Worm (Caenorhabditis elegans): ENCODE measurements around the gene bgnt-1.4.

bgnt-1.4 gene

DNA sequence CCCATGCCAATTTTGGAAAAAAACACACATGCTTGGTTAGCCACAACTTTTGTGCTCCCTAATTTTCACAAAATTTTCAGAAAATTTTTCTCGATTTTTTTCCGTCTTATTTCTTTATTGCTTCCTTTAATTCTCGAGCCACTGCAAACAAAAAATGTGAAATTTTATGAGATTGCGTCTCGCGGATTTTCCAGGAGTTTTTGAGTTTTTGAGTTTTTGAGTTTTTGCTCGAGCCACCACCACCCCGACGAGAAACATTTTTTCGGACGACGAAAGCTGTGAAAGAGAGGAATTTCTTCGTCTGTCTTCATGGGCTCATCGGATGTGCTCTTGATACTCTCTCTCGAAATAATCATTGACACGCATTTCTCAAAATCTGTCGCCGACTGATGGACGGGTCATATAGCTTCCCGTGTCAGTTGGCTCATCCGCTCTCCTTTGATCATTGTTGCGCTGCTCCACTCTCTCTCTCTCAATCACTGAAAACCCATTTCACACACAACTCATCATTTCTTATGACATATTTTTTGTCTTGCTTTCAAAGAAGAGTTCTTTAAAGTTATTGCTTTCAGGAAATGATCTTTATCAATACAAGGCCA, 16.7 kb downstream of the bgnt-1.4 start, which contains the start of gene C18G1.1 (continued):
- TF ChIP-seq grh-1 (GFP tag; IDR thresholded peaks at IDR 0.05), result no peak
- peak; percentile 50 for TF ChIP-seq nhr-71 (tag; optimal IDR thresholded peaks at IDR 0.05)
- TF ChIP-seq hlh-4 (tag; optimal IDR thresholded peaks at IDR 0.05), result no peak
- TF ChIP-seq rnt-1 (tag; optimal IDR thresholded peaks at IDR 0.05), result peak; percentile 59
- TF ChIP-seq fkh-10 (GFP tag; optimal IDR thresholded peaks at IDR 0.05), result no peak
- no peak for TF ChIP-seq pqm-1 (tag; optimal IDR thresholded peaks at IDR 0.05)
- no peak for TF ChIP-seq egl-13 (tag; optimal IDR thresholded peaks at IDR 0.05)
- TF ChIP-seq jun-1 (tag; optimal IDR thresholded peaks at IDR 0.05), result no peak
- TF ChIP-seq fos-1 (tag; optimal IDR thresholded peaks at IDR 0.05), result no peak
- TF ChIP-seq xbp-1 (tag; optimal IDR thresholded peaks at IDR 0.05), result no peak
- no peak for TF ChIP-seq irx-1 (tag; optimal IDR thresholded peaks at IDR 0.05)
- TF ChIP-seq nhr-76 (tag; optimal IDR thresholded peaks at IDR 0.05), result no peak
- TF ChIP-seq skn-1 (tag; optimal IDR thresholded peaks at IDR 0.05), result no peak
- no peak for TF ChIP-seq nhr-28 (tag; optimal IDR thresholded peaks at IDR 0.05)
- no peak for TF ChIP-seq aha-1 (tag; optimal IDR thresholded peaks at IDR 0.05)
- no peak for TF ChIP-seq lir-3 (tag; optimal IDR thresholded peaks at IDR 0.05; ENCODE audit: poor library complexity)
- TF ChIP-seq nhr-20 (tag; optimal IDR thresholded peaks at IDR 0.05), result no peak
- no peak for TF ChIP-seq Y116A8C.19 (tag; optimal IDR thresholded peaks at IDR 0.05; ENCODE audit: borderline replicate concordance)

DNA sequence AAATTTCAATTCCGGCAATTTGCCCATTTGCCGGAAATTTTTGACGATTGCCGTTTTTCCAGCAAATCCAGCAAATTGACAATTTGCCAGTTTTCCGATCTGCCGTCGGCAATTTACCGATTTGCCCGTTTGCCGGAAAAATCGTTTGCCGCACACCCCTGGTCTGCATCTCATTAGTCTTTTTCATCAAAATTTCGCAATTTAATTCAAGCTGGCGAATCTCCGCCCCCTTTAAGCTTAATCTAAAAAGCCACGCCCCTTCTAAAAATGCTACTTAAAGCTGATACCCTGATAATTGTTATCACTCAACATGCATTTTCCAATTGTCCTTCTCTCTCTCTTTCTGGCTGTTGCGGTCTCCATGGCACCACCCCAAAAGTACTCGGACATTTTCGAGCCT, 22.5 kb downstream of the bgnt-1.4 start, which contains the start of gene Y60C6A.1:
Y60C6A.1 (plus strand) TSS at position 301 of the 400 bp plus-strand sequence.
- no peak for TF ChIP-seq ceh-90 (tag; optimal IDR thresholded peaks at IDR 0.05)
- TF ChIP-seq xbp-1 (tag; optimal IDR thresholded peaks at IDR 0.05), result no peak
- no peak for TF ChIP-seq lin-35 (GFP tag; optimal IDR thresholded peaks at IDR 0.05)
- TF ChIP-seq nhr-77 (tag; optimal IDR thresholded peaks at IDR 0.05), result no peak
- TF ChIP-seq nhr-237 (tag; optimal IDR thresholded peaks at IDR 0.05), result no peak
- TF ChIP-seq nhr-20 (tag; optimal IDR thresholded peaks at IDR 0.05), result no peak
- TF ChIP-seq pag-3 (tag; optimal IDR thresholded peaks at IDR 0.05; ENCODE audit: borderline replicate concordance, insufficient read depth), result no peak
- no peak for TF ChIP-seq nhr-12 (tag; optimal IDR thresholded peaks at IDR 0.05)
- TF ChIP-seq zip-4 (GFP tag; optimal IDR thresholded peaks at IDR 0.05), result no peak
- TF ChIP-seq dsc-1 (tag; optimal IDR thresholded peaks at IDR 0.05), result no peak

DNA sequence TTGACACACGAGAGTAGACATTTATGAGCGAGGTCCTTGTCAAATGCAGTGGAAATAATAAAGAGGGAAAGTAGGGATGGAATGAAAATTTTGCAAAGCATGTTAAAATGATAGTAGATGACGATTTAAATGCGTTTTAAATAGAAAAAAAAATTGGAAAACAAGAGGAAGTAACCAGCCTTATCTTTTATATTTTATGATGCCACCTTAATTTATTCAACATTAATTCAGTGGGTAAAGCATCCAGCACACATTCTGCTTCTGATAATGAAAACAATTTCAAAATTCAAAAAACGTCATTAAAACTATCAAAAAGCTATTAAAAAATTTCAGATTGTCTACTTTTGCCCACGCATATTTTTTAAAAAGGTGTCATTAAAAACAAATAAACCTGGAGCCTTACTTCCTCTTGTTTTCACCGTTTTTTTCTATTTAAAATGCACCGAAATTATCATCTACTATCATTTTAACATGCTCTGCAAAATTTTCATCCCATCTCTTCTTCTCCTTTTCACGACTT, 24.6 kb downstream of the bgnt-1.4 start, which contains the start of the genes Y60C6A.2 and Y60C6A.3:
Y60C6A.2 (minus strand) TSS at position 101 of the 520 bp plus-strand sequence.
Y60C6A.3 (plus strand) TSS at position 470 of the 520 bp plus-strand sequence.
- no peak for TF ChIP-seq skn-1 (tag; optimal IDR thresholded peaks at IDR 0.05)
- no peak for TF ChIP-seq ceh-8 (GFP tag; optimal IDR thresholded peaks at IDR 0.05)
- no peak for TF ChIP-seq ets-5 (GFP tag; IDR thresholded peaks at IDR 0.05)
- TF ChIP-seq sox-4 (tag; optimal IDR thresholded peaks at IDR 0.05), result no peak
- TF ChIP-seq pax-3 (tag; optimal IDR thresholded peaks at IDR 0.05), result no peak
- TF ChIP-seq lin-39 (tag; optimal IDR thresholded peaks at IDR 0.05), result no peak
- no peak for TF ChIP-seq hpl-2 (GFP tag; optimal IDR thresholded peaks at IDR 0.05)
- no peak for TF ChIP-seq lir-3 (tag; optimal IDR thresholded peaks at IDR 0.05; ENCODE audit: poor library complexity)
- TF ChIP-seq unc-130 (tag; optimal IDR thresholded peaks at IDR 0.05), result no peak
- no peak for TF ChIP-seq efl-3 (GFP tag; optimal IDR thresholded peaks at IDR 0.05)
- no peak for TF ChIP-seq grh-1 (GFP tag; IDR thresholded peaks at IDR 0.05)
- TF ChIP-seq ztf-11 (tag; optimal IDR thresholded peaks at IDR 0.05), result no peak
- TF ChIP-seq sptf-1 (tag; optimal IDR thresholded peaks at IDR 0.05), result no peak
- TF ChIP-seq jun-1 (tag; optimal IDR thresholded peaks at IDR 0.05), result no peak
- no peak for TF ChIP-seq nhr-11 (tag; optimal IDR thresholded peaks at IDR 0.05)
- TF ChIP-seq mdl-1 (tag; optimal IDR thresholded peaks at IDR 0.05), result no peak
- TF ChIP-seq hlh-17 (GFP tag; optimal IDR thresholded peaks at IDR 0.05; ENCODE audit: borderline replicate concordance), result no peak
- no peak for TF ChIP-seq swsn-7 (tag; optimal IDR thresholded peaks at IDR 0.05)
- no peak for TF ChIP-seq blmp-1 (tag; optimal IDR thresholded peaks at IDR 0.05)
- no peak for TF ChIP-seq elt-2 (tag; optimal IDR thresholded peaks at IDR 0.05)

Data from whole organism, L1 larva.